Worm (Caenorhabditis elegans): ENCODE measurements around the gene mrps-11.
A peak's percentile ranks its signal among the peaks of the same experiment; 100 is the strongest.

mrps-11 gene

ce11 chrV:12513900-12514299 is 19.5 kb upstream of the mrps-11 start:
- TF ChIP-seq fos-1 (tag; optimal IDR thresholded peaks at IDR 0.05) = peak; percentile 2
- TF ChIP-seq ztf-11 (tag; optimal IDR thresholded peaks at IDR 0.05) = no peak
- no peak for TF ChIP-seq nhr-23 (tag; optimal IDR thresholded peaks at IDR 0.05)
- peak; percentile 12 for TF ChIP-seq F13H6.1 (tag; optimal IDR thresholded peaks at IDR 0.05)
- peak; percentile 39 for TF ChIP-seq sma-9 (GFP tag; optimal IDR thresholded peaks at IDR 0.05)
- no peak for TF ChIP-seq sma-9 (tag; optimal IDR thresholded peaks at IDR 0.05)

DNA sequence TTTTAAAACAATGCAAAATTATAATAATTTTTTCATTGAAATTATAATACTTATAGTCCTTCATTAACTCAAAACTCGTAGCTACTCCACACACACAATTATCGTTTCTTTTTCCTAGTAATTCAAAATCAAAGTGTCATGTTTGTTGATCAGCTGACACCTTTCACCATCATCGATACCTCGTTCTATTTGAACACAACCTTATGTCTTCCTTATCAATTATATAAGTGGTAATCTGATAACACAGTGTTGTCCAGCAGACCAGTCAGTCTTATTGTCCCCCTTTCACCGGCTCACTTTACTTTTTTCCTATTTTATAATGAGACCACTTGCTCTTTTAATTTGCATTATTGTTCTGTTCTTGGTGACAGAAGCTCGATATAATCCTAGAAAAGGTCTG is 18.4 kb upstream of the mrps-11 start, which contains the start of the genes T28H10.2 and lgmn-1:
T28H10.2 (minus strand) TSS at position 177 of the 400 bp plus-strand sequence.
lgmn-1 (plus strand) TSS at position 284 of the 400 bp plus-strand sequence.
- TF ChIP-seq egl-27 (tag; optimal IDR thresholded peaks at IDR 0.05) = no peak
- TF ChIP-seq nhr-10 (tag; optimal IDR thresholded peaks at IDR 0.05) = no peak
- TF ChIP-seq lin-13 (GFP tag; optimal IDR thresholded peaks at IDR 0.05) = no peak
- peak; percentile 14 for TF ChIP-seq nhr-129 (tag; optimal IDR thresholded peaks at IDR 0.05)
- no peak for TF ChIP-seq nhr-11 (tag; optimal IDR thresholded peaks at IDR 0.05)
- peak; percentile 52 for TF ChIP-seq gmeb-1 (tag; optimal IDR thresholded peaks at IDR 0.05)
- no peak for TF ChIP-seq sma-3 (GFP tag; optimal IDR thresholded peaks at IDR 0.05)
- TF ChIP-seq blmp-1 (tag; optimal IDR thresholded peaks at IDR 0.05; ENCODE audit: insufficient read depth) = no peak
- no peak for TF ChIP-seq unc-62 (GFP tag; optimal IDR thresholded peaks at IDR 0.05)
- TF ChIP-seq F13H6.1 (tag; optimal IDR thresholded peaks at IDR 0.05) = no peak
- no peak for TF ChIP-seq lin-11 (tag; optimal IDR thresholded peaks at IDR 0.05)
- no peak for TF ChIP-seq lsy-2 (tag; optimal IDR thresholded peaks at IDR 0.05)
- no peak for TF ChIP-seq nhr-21 (tag; optimal IDR thresholded peaks at IDR 0.05)
- TF ChIP-seq R02D3.7 (tag; optimal IDR thresholded peaks at IDR 0.05) = no peak
- no peak for TF ChIP-seq unc-55 (GFP tag; optimal IDR thresholded peaks at IDR 0.05)
- no peak for TF ChIP-seq peb-1 (tag; optimal IDR thresholded peaks at IDR 0.05)
- no peak for TF ChIP-seq dmd-4 (tag; optimal IDR thresholded peaks at IDR 0.05)
- no peak for TF ChIP-seq mdl-1 (tag; optimal IDR thresholded peaks at IDR 0.05)
- no peak for TF ChIP-seq ama-1 (optimal IDR thresholded peaks at IDR 0.05)
- peak; percentile 23 for TF ChIP-seq crh-2 (tag; optimal IDR thresholded peaks at IDR 0.05)
- no peak for TF ChIP-seq zag-1 (tag; optimal IDR thresholded peaks at IDR 0.05)
- no peak for TF ChIP-seq lin-39 (tag; optimal IDR thresholded peaks at IDR 0.05)
- TF ChIP-seq nhr-25 (tag; optimal IDR thresholded peaks at IDR 0.05) = no peak
- TF ChIP-seq elt-3 (tag; optimal IDR thresholded peaks at IDR 0.05) = no peak
- no peak for TF ChIP-seq ztf-11 (tag; optimal IDR thresholded peaks at IDR 0.05)
- no peak for TF ChIP-seq elt-1 (tag; optimal IDR thresholded peaks at IDR 0.05)
- no peak for TF ChIP-seq C34F6.9 (tag; optimal IDR thresholded peaks at IDR 0.05)
- TF ChIP-seq nhr-237 (tag; optimal IDR thresholded peaks at IDR 0.05) = no peak
- no peak for TF ChIP-seq Y55F3AM.14 (GFP tag; optimal IDR thresholded peaks at IDR 0.05)
- no peak for TF ChIP-seq ztf-1 (GFP tag; conservative IDR thresholded peaks at IDR 0.05)
- no peak for TF ChIP-seq ztf-4 (tag; optimal IDR thresholded peaks at IDR 0.05)
- TF ChIP-seq snpc-4 (tag; optimal IDR thresholded peaks at IDR 0.05) = no peak
- no peak for TF ChIP-seq alr-1 (tag; optimal IDR thresholded peaks at IDR 0.05)
- TF ChIP-seq fos-1 (tag; optimal IDR thresholded peaks at IDR 0.05) = peak; percentile 69
- no peak for TF ChIP-seq nhr-6 (tag; optimal IDR thresholded peaks at IDR 0.05)
- no peak for TF ChIP-seq nhr-77 (tag; optimal IDR thresholded peaks at IDR 0.05)
- TF ChIP-seq ZK546.5 (tag; optimal IDR thresholded peaks at IDR 0.05) = no peak
- TF ChIP-seq nhr-23 (tag; optimal IDR thresholded peaks at IDR 0.05) = no peak
- no peak for TF ChIP-seq mab-5 (tag; optimal IDR thresholded peaks at IDR 0.05)
- no peak for TF ChIP-seq ceh-82 (tag; optimal IDR thresholded peaks at IDR 0.05)
- no peak for TF ChIP-seq mbf-1 (tag; optimal IDR thresholded peaks at IDR 0.05)
- peak; percentile 53 for TF ChIP-seq sma-9 (GFP tag; optimal IDR thresholded peaks at IDR 0.05)
- no peak for TF ChIP-seq sma-9 (tag; optimal IDR thresholded peaks at IDR 0.05)
- TF ChIP-seq nhr-12 (tag; optimal IDR thresholded peaks at IDR 0.05) = no peak
- peak; percentile 46 for TF ChIP-seq skn-1 (tag; optimal IDR thresholded peaks at IDR 0.05)
- TF ChIP-seq ceh-16 (tag; optimal IDR thresholded peaks at IDR 0.05) = no peak
- TF ChIP-seq aly-2 (tag; optimal IDR thresholded peaks at IDR 0.05) = no peak
- TF ChIP-seq unc-39 (tag; optimal IDR thresholded peaks at IDR 0.05) = no peak
- TF ChIP-seq sem-4 (tag; optimal IDR thresholded peaks at IDR 0.05) = no peak

All from whole organism, L2 larva.